Worm (Caenorhabditis elegans): Measurements from ENCODE around the gene math-16.
"Not testable (repeated sequence)": the region's sequence is repeated elsewhere in the genome, so short reads cannot be mapped to it uniquely, and the experiment has no call there.

math-16 gene

DNA sequence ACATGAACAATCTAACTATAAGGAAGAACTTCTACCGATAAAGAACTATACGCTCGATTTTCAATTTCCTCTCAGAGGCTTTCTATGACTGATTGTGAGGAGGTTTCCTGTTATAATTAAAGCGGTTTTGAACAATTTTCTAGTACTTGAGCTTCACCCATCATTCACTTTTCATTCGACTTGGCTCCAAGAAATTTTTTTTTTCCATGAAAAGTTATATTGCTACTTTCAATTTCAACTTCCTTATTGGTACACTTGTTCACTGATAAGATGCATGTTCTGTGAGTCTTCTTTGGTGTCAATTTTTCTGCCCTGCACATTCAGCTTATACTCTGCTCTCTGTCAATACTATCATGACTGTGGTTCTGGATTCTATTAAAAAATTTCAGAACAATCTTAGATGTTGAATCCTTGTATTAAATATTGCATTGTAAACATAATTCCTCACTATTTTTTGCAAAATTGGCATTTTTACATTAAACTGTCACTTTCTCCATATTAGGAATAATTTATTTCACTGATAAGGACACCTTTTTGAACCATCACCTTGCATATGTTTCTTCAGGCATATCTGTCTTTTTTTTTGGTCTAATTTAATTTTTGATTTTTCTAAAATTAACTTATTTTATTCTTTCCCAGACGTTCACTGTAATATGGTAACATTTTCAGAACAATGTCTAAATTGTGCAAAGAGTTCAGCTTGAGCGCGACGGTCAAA, 7.5 kb downstream of the math-16 start, which contains the start of gene math-10:
Gene math-10, plus strand, starts transcription at position 668 of the 718 bp plus-strand sequence.
- TF ChIP-seq nhr-80 (tag; optimal IDR thresholded peaks at IDR 0.05) (peak; percentile 72), ceh-27 (GFP tag; optimal IDR thresholded peaks at IDR 0.05) (no peak)

DNA sequence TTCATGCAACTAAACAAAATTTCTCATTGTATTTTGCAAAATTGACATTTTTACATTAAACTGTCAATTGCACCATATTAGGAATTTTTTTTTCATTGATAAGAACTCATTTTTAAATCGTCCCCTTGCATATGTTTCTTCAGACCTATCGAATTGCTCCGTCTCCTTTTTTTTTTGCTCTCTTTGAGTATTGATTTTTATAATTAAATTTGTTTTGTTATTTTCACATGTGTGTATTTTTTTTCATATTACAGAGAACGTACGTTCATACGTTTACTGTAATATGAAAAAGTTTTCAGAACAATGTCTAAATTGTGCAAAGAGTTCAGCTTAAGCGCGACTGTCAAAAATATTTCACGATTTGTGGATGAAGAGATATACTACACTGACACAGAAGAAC, 9.4 kb downstream of the math-16 start, which contains the start of gene math-14:
Gene math-14, plus strand, starts transcription at position 301 of the 400 bp plus-strand sequence.
- TF ChIP-seq nhr-80 (tag; optimal IDR thresholded peaks at IDR 0.05), result peak; percentile 49
- no peak for TF ChIP-seq pha-4 (tag; optimal IDR thresholded peaks at IDR 0.05)
- no peak for TF ChIP-seq ceh-40 (GFP tag; IDR thresholded peaks at IDR 0.05)
- no peak for TF ChIP-seq gei-17 (GFP tag; optimal IDR thresholded peaks at IDR 0.05)

ce11 chrII:1865683-1866431, 12.7 kb downstream of the math-16 start, which contains the start of gene math-15:
Gene math-15 (plus strand): TSS chrII:1866381.
- TF ChIP-seq nhr-80 (tag; optimal IDR thresholded peaks at IDR 0.05), result peak; percentile 26
- TF ChIP-seq B0336.3 (GFP tag; IDR thresholded peaks at IDR 0.05), result no peak

ce11 chrII:1864278-1864677, 14.3 kb downstream of the math-16 start, which contains the start of gene C16C4.17:
Gene C16C4.17 (plus strand): TSS chrII:1864578.
- TF ChIP-seq snpc-1.1 (tag; optimal IDR thresholded peaks at IDR 0.05; ENCODE audit: insufficient read depth), result no peak
- no peak for TF ChIP-seq lag-1 (GFP tag; IDR thresholded peaks at IDR 0.05)
- TF ChIP-seq F57A8.1 (GFP tag; optimal IDR thresholded peaks at IDR 0.05), result no peak
- TF ChIP-seq lin-54 (GFP tag; optimal IDR thresholded peaks at IDR 0.05), result no peak

- not testable (repeated sequence) for TF ChIP-seq Y56A3A.18 (GFP tag; IDR thresholded peaks at IDR 0.05); ceh-58 (GFP tag; IDR thresholded peaks at IDR 0.05); nhr-179 (tag; optimal IDR thresholded peaks at IDR 0.05)
Observed at ce11 chrII:1862334-1862733, 16.2 kb downstream of the math-16 start, which contains the start of gene fbxb-98. Gene fbxb-98 (plus strand): TSS chrII:1862634.

DNA sequence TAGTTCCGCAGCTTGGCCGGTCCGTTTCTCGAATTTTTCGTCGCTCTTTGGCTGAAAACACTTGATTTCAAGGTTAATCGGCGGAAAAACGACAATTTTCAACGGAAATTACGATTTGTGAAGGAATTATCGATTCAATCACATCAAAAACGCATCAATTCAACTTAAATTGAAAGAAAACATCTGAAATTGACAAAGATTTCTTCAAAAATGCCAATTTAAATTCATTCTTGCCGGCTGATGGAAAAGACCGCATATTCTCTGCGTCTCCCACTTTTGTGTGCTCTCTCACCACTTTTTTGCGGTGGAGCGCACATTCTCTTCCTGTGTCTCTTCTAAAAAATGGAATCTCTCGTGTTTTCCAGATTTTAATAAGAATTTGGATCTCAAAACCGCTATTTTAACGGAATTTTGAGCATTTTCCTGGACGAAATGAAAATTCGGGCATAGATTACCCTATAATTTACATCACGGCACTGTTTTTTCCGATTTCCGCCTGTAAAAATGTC, 17.2 kb downstream of the math-16 start, which contains the start of gene C16C4.18:
Gene C16C4.18, minus strand, starts transcription at position 51 of the 509 bp plus-strand sequence.
- TF ChIP-seq hmg-1.2 (GFP tag; IDR thresholded peaks at IDR 0.05) (peak; percentile 96), mcd-1 (GFP tag; IDR thresholded peaks at IDR 0.05) (peak; percentile 67; the same call in 1 of the 2 replicates), D2030.7 (GFP tag; IDR thresholded peaks at IDR 0.05) (peak; percentile 44; the same call in 1 of the 2 replicates)

DNA sequence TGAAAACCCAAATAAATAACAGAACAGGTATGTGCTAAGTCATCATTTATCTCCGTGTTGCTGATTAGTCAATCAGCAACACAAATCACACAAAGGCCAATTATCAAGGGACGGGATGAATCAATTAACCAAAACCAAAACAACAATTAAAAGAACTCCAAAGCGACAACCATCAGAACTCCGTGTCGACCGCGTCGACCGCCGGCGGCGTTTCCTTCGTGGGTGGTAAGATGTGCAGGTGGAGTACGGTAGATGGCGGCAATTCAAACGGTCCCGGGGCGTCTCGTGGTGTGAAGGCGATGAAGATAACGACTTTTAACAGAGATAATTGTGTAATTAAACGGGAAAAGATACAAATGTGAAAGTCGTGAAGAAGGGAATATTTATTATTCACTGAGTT, 23.1 kb downstream of the math-16 start:
- TF ChIP-seq aptf-3 (GFP tag; IDR thresholded peaks at IDR 0.05), result 0 out of 2 replicates have a peak, but pooled peaks have one; percentile 56
- peak; percentile 41 for TF ChIP-seq mcd-1 (GFP tag; IDR thresholded peaks at IDR 0.05)

DNA sequence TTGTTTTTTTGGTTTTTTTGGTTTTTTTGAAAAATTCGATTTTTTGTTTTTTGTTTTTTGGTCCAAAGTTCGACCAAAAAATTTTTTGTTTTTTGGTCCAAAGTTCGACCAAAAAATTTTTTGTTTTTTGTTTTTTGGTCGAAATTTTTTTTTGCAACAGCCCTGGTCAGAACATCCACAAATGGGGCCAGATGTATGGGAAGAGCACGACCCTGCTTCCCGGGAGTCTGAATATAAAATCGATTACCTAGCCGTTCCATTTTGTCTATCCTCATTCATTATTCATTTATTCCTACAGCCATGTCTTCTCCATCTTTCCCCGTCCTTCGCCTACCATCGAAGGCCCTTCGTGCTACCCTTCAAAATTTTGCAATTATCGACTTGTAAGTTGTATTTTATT, 24.5 kb downstream of the math-16 start, which contains the start of gene fbxb-95:
Gene fbxb-95, plus strand, starts transcription at position 301 of the 400 bp plus-strand sequence.
- TF ChIP-seq Y67H2A.10 (GFP tag; conservative IDR thresholded peaks at IDR 0.05); egl-44 (GFP tag; IDR thresholded peaks at IDR 0.05); gei-17 (GFP tag; optimal IDR thresholded peaks at IDR 0.05): not testable (repeated sequence)

DNA sequence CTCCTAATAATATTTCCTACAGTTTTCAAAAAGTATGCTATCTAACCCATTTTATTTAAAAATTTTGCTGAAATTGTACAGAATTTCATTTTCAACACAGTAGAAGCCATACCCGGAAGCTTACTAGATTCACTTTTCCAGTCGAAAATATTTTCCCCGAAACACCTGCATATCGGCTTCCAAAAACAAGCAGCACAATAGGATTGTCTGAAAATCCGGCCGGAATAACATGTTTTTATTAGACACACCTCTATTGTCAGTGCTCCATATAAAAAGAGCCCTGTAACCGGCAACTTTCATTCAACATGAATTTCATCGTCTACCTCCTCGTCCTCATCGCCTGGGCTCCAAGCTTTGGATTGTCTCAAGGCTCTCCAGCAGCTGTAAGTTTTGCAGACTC, 26.1 kb downstream of the math-16 start, which contains the start of gene C52E2.2:
Gene C52E2.2, plus strand, starts transcription at position 301 of the 400 bp plus-strand sequence.
- TF ChIP-seq pbrm-1 (GFP tag; IDR thresholded peaks at IDR 0.05) (no peak), ztf-26 (tag; optimal IDR thresholded peaks at IDR 0.05) (no peak), B0336.3 (GFP tag; IDR thresholded peaks at IDR 0.05) (no peak), akir-1 (GFP tag; optimal IDR thresholded peaks at IDR 0.05) (no peak), Y56A3A.18 (GFP tag; IDR thresholded peaks at IDR 0.05) (no peak), cebp-1 (GFP tag; IDR thresholded peaks at IDR 0.05) (no peak), cebp-1 (tag; optimal IDR thresholded peaks at IDR 0.05) (no peak), ceh-40 (GFP tag; IDR thresholded peaks at IDR 0.05) (no peak), cebp-2 (GFP tag; IDR thresholded peaks at IDR 0.05) (no peak), lin-54 (GFP tag; optimal IDR thresholded peaks at IDR 0.05) (no peak), lin-26 (GFP tag; IDR thresholded peaks at IDR 0.05) (no peak)
